Fruit fly (Drosophila melanogaster) whole organism: ENCODE measurements around the gene CG31882.

Source experiments
- CG8478 ChIP-seq: fragments of >200 bp; optimal IDR thresholded peaks from 2 replicates; lab custom pipeline; 2018; ENCODE audit warnings: inconsistent platforms
- EcR ChIP-seq, 2 experiments: fragments of >200 bp; optimal IDR thresholded peaks; 2 replicates each; lab custom pipeline; 2017; ENCODE audit warnings: missing biosample characterization in 2 of 2, missing genetic modification characterization in 2 of 2, missing genetic modification reagents in 2 of 2
- usp ChIP-seq: fragments of >200 bp; optimal IDR thresholded peaks from 2 replicates; lab custom pipeline; 2017; ENCODE audit warnings: missing biosample characterization, missing genetic modification characterization, mixed read lengths

DNA sequence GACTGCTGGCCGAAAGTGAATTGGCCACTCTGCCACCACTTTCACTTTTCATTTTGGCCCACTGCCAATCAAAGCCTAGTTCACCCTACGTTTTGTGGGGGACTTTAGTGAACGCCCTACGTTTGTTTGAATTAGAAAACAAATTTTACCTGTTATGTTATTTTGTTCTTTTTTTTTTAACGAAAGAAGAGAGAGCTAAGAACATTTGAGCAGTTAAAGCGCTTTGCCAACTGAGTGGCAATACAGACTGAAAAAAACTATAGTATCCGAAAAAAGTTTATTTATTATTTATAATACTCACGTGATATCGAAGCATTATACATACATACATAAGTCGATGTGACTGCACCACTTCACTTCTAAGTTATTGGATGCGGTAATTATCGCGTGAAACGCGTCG is 7.2 kb downstream of the CG31882 start:
- TF ChIP-seq CG8478 = no peak
- no peak for TF ChIP-seq usp (GFP tag; lab: Kevin White, UChicago)
- TF ChIP-seq EcR (GFP tag; optimal IDR thresholded peaks at IDR 0.05; lab: Kevin White, UChicago) = no peak
